Worm (Caenorhabditis elegans): ENCODE data around the gene cutl-22.

DNA sequence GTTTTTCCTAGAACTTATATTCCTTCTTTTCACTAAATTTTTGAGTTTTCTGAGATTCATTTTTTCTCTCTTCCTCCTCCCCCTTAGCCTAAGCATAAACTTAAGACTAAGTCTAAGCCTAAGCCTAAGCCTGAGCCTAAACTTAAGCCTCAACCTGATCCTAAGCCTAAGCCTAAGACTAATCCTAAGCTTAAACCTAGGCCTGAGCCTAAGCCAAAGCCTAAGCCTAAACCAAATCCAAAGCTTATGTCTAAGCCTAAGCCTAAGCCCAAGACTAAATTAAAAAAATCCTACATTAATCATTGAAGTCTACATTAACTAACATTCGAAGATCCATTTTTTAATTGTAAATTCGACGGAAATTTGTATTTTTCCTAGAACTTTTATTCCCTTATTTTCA is 727 bp upstream of the cutl-22 start:
- TF ChIP-seq nhr-12 (tag; optimal IDR thresholded peaks at IDR 0.05) (no peak), elt-1 (tag; optimal IDR thresholded peaks at IDR 0.05) (no peak)
